Fruit fly (Drosophila melanogaster) whole organism, adult: ENCODE measurements around the gene CG31704.

ENCODE experiments used
- CG11617 ChIP-seq: fragments of 200-800 bp; sonication (Bioruptor generic); optimal IDR thresholded peaks from 2 replicates; lab custom pipeline; 2017; ENCODE audit warnings: mild to moderate bottlenecking, missing biosample characterization, missing genetic modification reagents, missing genetic modification characterization
- CG12768 ChIP-seq: fragments of 200-800 bp; sonication (Bioruptor generic); optimal IDR thresholded peaks from 2 replicates; lab custom pipeline; 2017; ENCODE audit warnings: missing biosample characterization, missing genetic modification characterization, mild to moderate bottlenecking, moderate library complexity, missing genetic modification reagents
- CG1620 ChIP-seq: fragments of 200-800 bp; sonication (Bioruptor generic); optimal IDR thresholded peaks from 2 replicates; lab custom pipeline; 2016; ENCODE audit warnings: missing biosample characterization, missing genetic modification characterization
- CG7045 ChIP-seq: fragments of 200-800 bp; sonication (Bioruptor generic); optimal IDR thresholded peaks from 2 replicates; lab custom pipeline; 2017; ENCODE audit warnings: missing biosample characterization, mild to moderate bottlenecking, missing genetic modification characterization
- Crg-1 ChIP-seq: fragments of 200-800 bp; sonication (Bioruptor generic); optimal IDR thresholded peaks from 2 replicates; lab custom pipeline; 2016; ENCODE audit warnings: missing biosample characterization, missing genetic modification characterization
- Hr96 ChIP-seq: fragments of 200-800 bp; sonication (Bioruptor generic); optimal IDR thresholded peaks from 2 replicates; lab custom pipeline; 2016; ENCODE audit warnings: missing biosample characterization, missing genetic modification characterization
- Mnt ChIP-seq: fragments of 200-800 bp; sonication (Bioruptor generic); optimal IDR thresholded peaks from 2 replicates; lab custom pipeline; 2016; ENCODE audit warnings: missing biosample characterization, mild to moderate bottlenecking, missing genetic modification characterization
- bab1 ChIP-seq: fragments of 200-800 bp; sonication (Bioruptor generic); optimal IDR thresholded peaks from 3 replicates; lab custom pipeline; 2019; ENCODE audit warnings: missing biosample characterization, mild to moderate bottlenecking, missing genetic modification characterization, moderate library complexity
- cnc ChIP-seq, 2 experiments: fragments of >200 bp; optimal IDR thresholded peaks; 2 replicates each; lab custom pipeline; 2017
- kay ChIP-seq: fragments of 200-800 bp; sonication (Bioruptor generic); peaks from one replicate; lab custom pipeline; 2016; ENCODE audit warnings: missing biosample characterization, missing genetic modification characterization, borderline replicate concordance
- ovo ChIP-seq: fragments of 200-800 bp; sonication (Bioruptor generic); optimal IDR thresholded peaks from 2 replicates; lab custom pipeline; 2016; ENCODE audit warnings: missing biosample characterization, missing genetic modification characterization
- pad ChIP-seq: fragments of 200-800 bp; sonication (Bioruptor generic); optimal IDR thresholded peaks from 3 replicates; lab custom pipeline; 2017; ENCODE audit warnings: missing biosample characterization, missing genetic modification characterization, mild to moderate bottlenecking, moderate library complexity, missing genetic modification reagents
- tj ChIP-seq: fragments of 200-800 bp; sonication (Bioruptor generic); optimal IDR thresholded peaks from 3 replicates; lab custom pipeline; 2017; ENCODE audit warnings: missing biosample characterization, mild to moderate bottlenecking, missing genetic modification characterization, moderate library complexity

DNA sequence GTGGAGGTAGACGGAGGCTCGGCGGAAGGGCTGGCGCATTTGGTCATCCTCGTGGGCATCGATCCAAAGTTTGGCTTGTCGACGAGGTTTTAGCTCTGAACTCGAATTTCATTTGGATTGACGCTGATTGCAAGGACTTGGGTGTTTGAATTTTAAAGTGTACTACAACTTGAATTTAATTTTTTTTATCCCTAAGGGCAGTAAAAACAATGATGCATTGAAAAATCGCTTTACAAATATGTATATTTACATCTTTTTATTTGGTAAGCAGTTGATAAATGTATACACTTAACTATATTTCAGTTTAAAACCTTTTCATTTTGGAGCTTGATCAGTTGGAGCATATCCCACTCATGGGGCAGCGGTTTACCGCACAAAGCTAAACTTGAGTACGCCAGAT lies 48.2 kb upstream of the CG31704 start, which contains the start of gene Tsp33B:
- TF ChIP-seq CG7045 (no peak), CG11617 (GFP tag; lab: Kevin White, UChicago) (no peak), bab1 (GFP tag; lab: Kevin White, UChicago) (no peak), tj (GFP tag; lab: Kevin White, UChicago) (no peak), cnc (optimal IDR thresholded peaks at IDR 0.05; lab: Kevin White, UChicago) (no peak), Crg-1 (no peak), Mnt (no peak), pad (GFP tag; lab: Kevin White, UChicago) (no peak), Hr96 (GFP tag; lab: Kevin White, UChicago) (no peak), kay (GFP tag; lab: Kevin White, UChicago) (no peak), CG1620 (GFP tag; lab: Kevin White, UChicago) (no peak), ovo (GFP tag; lab: Kevin White, UChicago) (no peak), CG12768 (GFP tag; lab: Kevin White, UChicago) (no peak)
